Worm (Caenorhabditis elegans) whole organism, L4/young adult: ENCODE data around the gene egas-1.

Experiments used
- W03F9.2 ChIP-seq: fragments of 150-350 bp; optimal IDR thresholded peaks from 2 replicates; lab custom pipeline; 2014; ENCODE audit warnings: missing biosample characterization, missing genetic modification characterization
- dao-5 ChIP-seq: sonication (generic microtip); optimal IDR thresholded peaks from 2 replicates; lab custom pipeline; 2016; ENCODE audit warnings: missing genotype, missing genetic modification characterization, moderate library complexity, missing compliant biosample characterization
- him-1 ChIP-seq: sonication (generic microtip); optimal IDR thresholded peaks from 2 replicates; lab custom pipeline; 2016; ENCODE audit warnings: missing genotype, missing genetic modification reagents, missing genetic modification characterization, missing compliant biosample characterization

- TF ChIP-seq W03F9.2 (tag; lab: Kevin White, UChicago): no peak
- TF ChIP-seq him-1 (tag; lab: Kevin White, UChicago): no peak
- no peak for TF ChIP-seq dao-5 (tag; lab: Kevin White, UChicago)
Measured at ce11 chrV:18613164-18613563, 26.9 kb upstream of the egas-1 start.
